1 fruit fly cellular context compared by ENCODE assay signal in genomic region chr2L:6488676-6489140, dm6.
A peak's percentile ranks its signal among the peaks of the same experiment; 100 is the strongest.
TF ChIP-seq lines count a peak whose summit lies in the region.

Gene KFase, minus strand, starts transcription at chr2L:6488756.
Gene epsilonCOP, plus strand, starts transcription at chr2L:6489090.

TF ChIP-seq in whole organism, embryonic, 481 proteins besides CTCF, POLR2A, EP300 and RAD21 (continued from another document and continues in another):
- TF ChIP-seq CG14710 (tag; optimal IDR thresholded peaks at IDR 0.05; lab: Kevin White, UChicago), result peak; percentile 89
- peak; percentile 75; the same call in 1 of the 2 replicates for TF ChIP-seq CG3847 (GFP tag; IDR thresholded peaks at IDR 0.05; lab: Robert Waterston, UW)
- no peak; the same call in 2 of the 3 replicates for TF ChIP-seq Doc3 (GFP tag; IDR thresholded peaks at IDR 0.05; lab: Robert Waterston, UW; ENCODE audit: partially characterized antibody)
- peak; percentile 57 for TF ChIP-seq Camta (GFP tag; optimal IDR thresholded peaks at IDR 0.05; lab: Kevin White, UChicago)
- peak; percentile 41 for TF ChIP-seq CG6765 (GFP tag; optimal IDR thresholded peaks at IDR 0.05; lab: Kevin White, UChicago)
- peak; percentile 50 for TF ChIP-seq Dad (GFP tag; optimal IDR thresholded peaks at IDR 0.05; lab: Kevin White, UChicago)
- TF ChIP-seq maf-S (GFP tag; optimal IDR thresholded peaks at IDR 0.05; lab: Kevin White, UChicago), result peak; percentile 52
- TF ChIP-seq Mad (GFP tag; optimal IDR thresholded peaks at IDR 0.05; lab: Kevin White, UChicago), result peak; percentile 37
- peak; percentile 74 for TF ChIP-seq Xbp1 (GFP tag; optimal IDR thresholded peaks at IDR 0.05; lab: Kevin White, UChicago)
- TF ChIP-seq Hr78 (GFP tag; optimal IDR thresholded peaks at IDR 0.05; lab: Kevin White, UChicago), result no peak
- TF ChIP-seq Dip2 (GFP tag; IDR thresholded peaks at IDR 0.05; lab: Robert Waterston, UW), result no peak
- no peak for TF ChIP-seq aop (GFP tag; IDR thresholded peaks at IDR 0.05; lab: Robert Waterston, UW)
- TF ChIP-seq YL-1 (GFP tag; optimal IDR thresholded peaks at IDR 0.05; lab: Kevin White, UChicago), result peak; percentile 71
- TF ChIP-seq Mes4 (GFP tag; optimal IDR thresholded peaks at IDR 0.05; lab: Kevin White, UChicago), result peak; percentile 52
- no peak for TF ChIP-seq CG2889 (GFP tag; IDR thresholded peaks at IDR 0.05; lab: Robert Waterston, UW)
- no peak for TF ChIP-seq da (GFP tag; optimal IDR thresholded peaks at IDR 0.05; lab: Kevin White, UChicago)
- 0 out of 2 replicates have a peak, but pooled peaks have one; percentile 21 for TF ChIP-seq ap (GFP tag; IDR thresholded peaks at IDR 0.05; lab: Robert Waterston, UW)
- peak; percentile 20 for TF ChIP-seq CG18764 (GFP tag; optimal IDR thresholded peaks at IDR 0.05; lab: Kevin White, UChicago)
- no peak for TF ChIP-seq Optix (GFP tag; IDR thresholded peaks at IDR 0.05; lab: Robert Waterston, UW)
- no peak for TF ChIP-seq C15 (GFP tag; IDR thresholded peaks at IDR 0.05; lab: Robert Waterston, UW)
- TF ChIP-seq Sox100B (GFP tag; optimal IDR thresholded peaks at IDR 0.05; lab: Kevin White, UChicago), result no peak
- TF ChIP-seq Ets65A (GFP tag; lab: Kevin White, UChicago), result peak; percentile 95
- TF ChIP-seq CG9609 (GFP tag; optimal IDR thresholded peaks at IDR 0.05; lab: Kevin White, UChicago), result no peak
- TF ChIP-seq Hmr (GFP tag; optimal IDR thresholded peaks at IDR 0.05; lab: Kevin White, UChicago), result peak; percentile 81
- peak; percentile 40; the same call in 1 of the 2 replicates for TF ChIP-seq CG42726 (GFP tag; IDR thresholded peaks at IDR 0.05; lab: Robert Waterston, UW; ENCODE audit: partially characterized antibody)
- no peak for TF ChIP-seq CG14014 (GFP tag; IDR thresholded peaks at IDR 0.05; lab: Robert Waterston, UW)
- TF ChIP-seq CG14441 (GFP tag; IDR thresholded peaks at IDR 0.05; lab: Robert Waterston, UW), result no peak
- peak; percentile 20 for TF ChIP-seq Atf3 (GFP tag; optimal IDR thresholded peaks at IDR 0.05; lab: Kevin White, UChicago)
- no peak for TF ChIP-seq otp (GFP tag; IDR thresholded peaks at IDR 0.05; lab: Robert Waterston, UW)
- TF ChIP-seq eyg (GFP tag; optimal IDR thresholded peaks at IDR 0.05; lab: Kevin White, UChicago), result peak; percentile 59
- TF ChIP-seq ERR (GFP tag; optimal IDR thresholded peaks at IDR 0.05; lab: Kevin White, UChicago), result peak; percentile 43
- TF ChIP-seq CG6791 (GFP tag; IDR thresholded peaks at IDR 0.05; lab: Robert Waterston, UW; ENCODE audit: partially characterized antibody), result peak; percentile 81
- TF ChIP-seq CG12219 (GFP tag; optimal IDR thresholded peaks at IDR 0.05; lab: Kevin White, UChicago), result no peak
- TF ChIP-seq CG10321 (GFP tag; IDR thresholded peaks at IDR 0.05; lab: Robert Waterston, UW), result no peak
- TF ChIP-seq phol (tag; optimal IDR thresholded peaks at IDR 0.05; lab: Kevin White, UChicago), result peak; percentile 73
- peak; percentile 75 for TF ChIP-seq unc-4 (GFP tag; IDR thresholded peaks at IDR 0.05; lab: Robert Waterston, UW; ENCODE audit: partially characterized antibody)
- TF ChIP-seq CG11560 (tag; IDR thresholded peaks at IDR 0.05; lab: Robert Waterston, UW), result no peak
- TF ChIP-seq pum (GFP tag; optimal IDR thresholded peaks at IDR 0.05; lab: Kevin White, UChicago), result no peak
- peak; percentile 90 for TF ChIP-seq Myb (GFP tag; optimal IDR thresholded peaks at IDR 0.05; lab: Kevin White, UChicago)
- no peak for TF ChIP-seq usp (GFP tag; optimal IDR thresholded peaks at IDR 0.05; lab: Kevin White, UChicago)
- TF ChIP-seq CG12155 (GFP tag; optimal IDR thresholded peaks at IDR 0.05; lab: Kevin White, UChicago), result peak; percentile 58
- TF ChIP-seq fd64A (GFP tag; optimal IDR thresholded peaks at IDR 0.05; lab: Kevin White, UChicago), result no peak
- peak; percentile 20 for TF ChIP-seq Ssrp (tag; optimal IDR thresholded peaks at IDR 0.05; lab: Kevin White, UChicago)
- TF ChIP-seq psq (GFP tag; optimal IDR thresholded peaks at IDR 0.05; lab: Kevin White, UChicago), result no peak
- no peak for TF ChIP-seq Ada2b (GFP tag; IDR thresholded peaks at IDR 0.05; lab: Robert Waterston, UW)
- no peak for TF ChIP-seq CG3726 (GFP tag; IDR thresholded peaks at IDR 0.05; lab: Robert Waterston, UW)
- peak in 1 of 2 experiments; percentile 19 for TF ChIP-seq insv (GFP tag; optimal IDR thresholded peaks at IDR 0.05; lab: Kevin White, UChicago)
- TF ChIP-seq CG14860 (GFP tag; IDR thresholded peaks at IDR 0.05; lab: Robert Waterston, UW; ENCODE audit: partially characterized antibody), result no peak; the same call in 1 of the 3 replicates
- TF ChIP-seq en (GFP tag; optimal IDR thresholded peaks at IDR 0.05; lab: Kevin White, UChicago), result no peak
- no peak for TF ChIP-seq cg (GFP tag; optimal IDR thresholded peaks at IDR 0.05; lab: Kevin White, UChicago)
- peak; percentile 59 for TF ChIP-seq CG13123 (GFP tag; optimal IDR thresholded peaks at IDR 0.05; lab: Kevin White, UChicago)
- peak; percentile 65 for TF ChIP-seq amos (GFP tag; IDR thresholded peaks at IDR 0.05; lab: Robert Waterston, UW; ENCODE audit: partially characterized antibody)
- no peak for TF ChIP-seq lov (optimal IDR thresholded peaks at IDR 0.05; lab: Kevin White, UChicago)
- TF ChIP-seq lov (GFP tag; IDR thresholded peaks at IDR 0.05; lab: Robert Waterston, UW), result no peak
- TF ChIP-seq gce (GFP tag; IDR thresholded peaks at IDR 0.05; lab: Robert Waterston, UW), result no peak
- TF ChIP-seq chif (GFP tag; optimal IDR thresholded peaks at IDR 0.05; lab: Kevin White, UChicago), result peak; percentile 34 to 36
- TF ChIP-seq inv (GFP tag; IDR thresholded peaks at IDR 0.05; lab: Robert Waterston, UW; ENCODE audit: partially characterized antibody), result peak; percentile 61
- no peak for TF ChIP-seq Hmx (GFP tag; optimal IDR thresholded peaks at IDR 0.05; lab: Kevin White, UChicago)
- no peak for TF ChIP-seq wek (GFP tag; optimal IDR thresholded peaks at IDR 0.05; lab: Kevin White, UChicago)
- TF ChIP-seq CG6813 (GFP tag; optimal IDR thresholded peaks at IDR 0.05; lab: Kevin White, UChicago), result no peak
- peak in 1 of 3 experiments; percentile 38 for TF ChIP-seq lola (GFP tag; optimal IDR thresholded peaks at IDR 0.05; lab: Kevin White, UChicago)
- peak; percentile 14 for TF ChIP-seq az2 (GFP tag; optimal IDR thresholded peaks at IDR 0.05; lab: Kevin White, UChicago)
- peak; percentile 77 for TF ChIP-seq CG30403 (GFP tag; optimal IDR thresholded peaks at IDR 0.05; lab: Kevin White, UChicago)
- peak; percentile 53 for TF ChIP-seq CG8388 (GFP tag; optimal IDR thresholded peaks at IDR 0.05; lab: Kevin White, UChicago)
- TF ChIP-seq sc (optimal IDR thresholded peaks at IDR 0.05; lab: Kevin White, UChicago), result no peak
- TF ChIP-seq sc (GFP tag; optimal IDR thresholded peaks at IDR 0.05; lab: Kevin White, UChicago), result peak; percentile 15
- TF ChIP-seq NK7.1 (GFP tag; optimal IDR thresholded peaks at IDR 0.05; lab: Kevin White, UChicago), result no peak
- peak; percentile 37 for TF ChIP-seq unpg (GFP tag; optimal IDR thresholded peaks at IDR 0.05; lab: Kevin White, UChicago)
- no peak for TF ChIP-seq kah (GFP tag; optimal IDR thresholded peaks at IDR 0.05; lab: Kevin White, UChicago)
- peak; percentile 80 for TF ChIP-seq CoRest (tag; optimal IDR thresholded peaks at IDR 0.05; lab: Kevin White, UChicago)
- peak; percentile 45 for TF ChIP-seq HmgZ (tag; optimal IDR thresholded peaks at IDR 0.05; lab: Kevin White, UChicago)
- 0 out of 3 replicates have a peak, but pooled peaks have one; percentile 26 for TF ChIP-seq CG14050 (GFP tag; IDR thresholded peaks at IDR 0.05; lab: Robert Waterston, UW)
- TF ChIP-seq Kr (GFP tag; optimal IDR thresholded peaks at IDR 0.05; lab: Kevin White, UChicago), result no peak
- TF ChIP-seq Aef1 (GFP tag; IDR thresholded peaks at IDR 0.05; lab: Robert Waterston, UW), result 0 out of 3 replicates have a peak, but pooled peaks have one; percentile 12
- no peak for TF ChIP-seq jumu (GFP tag; optimal IDR thresholded peaks at IDR 0.05; lab: Kevin White, UChicago)
- TF ChIP-seq BtbVII (GFP tag; optimal IDR thresholded peaks at IDR 0.05; lab: Kevin White, UChicago), result peak; percentile 36
- no peak for TF ChIP-seq ara (GFP tag; IDR thresholded peaks at IDR 0.05; lab: Robert Waterston, UW)
- TF ChIP-seq CG8281 (tag; optimal IDR thresholded peaks at IDR 0.05; lab: Kevin White, UChicago), result no peak
- TF ChIP-seq CG2129 (GFP tag; IDR thresholded peaks at IDR 0.05; lab: Robert Waterston, UW; ENCODE audit: partially characterized antibody), result no peak
- TF ChIP-seq Stat92E (GFP tag; optimal IDR thresholded peaks at IDR 0.05; lab: Kevin White, UChicago), result no peak
- no peak for TF ChIP-seq ftz-f1 (GFP tag; optimal IDR thresholded peaks at IDR 0.05; lab: Kevin White, UChicago)
- TF ChIP-seq Nf-YC (tag; optimal IDR thresholded peaks at IDR 0.05; lab: Kevin White, UChicago), result peak; percentile 66
- no peak for TF ChIP-seq cas (GFP tag; IDR thresholded peaks at IDR 0.05; lab: Robert Waterston, UW)
- no peak for TF ChIP-seq Awh (GFP tag; IDR thresholded peaks at IDR 0.05; lab: Robert Waterston, UW)
- TF ChIP-seq ab (GFP tag; optimal IDR thresholded peaks at IDR 0.05; lab: Kevin White, UChicago), result no peak
- TF ChIP-seq slbo (GFP tag; IDR thresholded peaks at IDR 0.05; lab: Robert Waterston, UW), result peak; percentile 65
- peak; percentile 56; the same call in 2 of the 3 replicates for TF ChIP-seq tgo (GFP tag; IDR thresholded peaks at IDR 0.05; lab: Robert Waterston, UW)
- TF ChIP-seq CG9797 (GFP tag; optimal IDR thresholded peaks at IDR 0.05; lab: Kevin White, UChicago), result peak; percentile 81
- TF ChIP-seq fd102C (GFP tag; optimal IDR thresholded peaks at IDR 0.05; lab: Kevin White, UChicago), result no peak
- TF ChIP-seq lbe (GFP tag; optimal IDR thresholded peaks at IDR 0.05; lab: Kevin White, UChicago), result peak; percentile 62
- TF ChIP-seq CG7556 (GFP tag; optimal IDR thresholded peaks at IDR 0.05; lab: Kevin White, UChicago), result peak; percentile 55
- TF ChIP-seq CG16813 (GFP tag; IDR thresholded peaks at IDR 0.05; lab: Robert Waterston, UW; ENCODE audit: partially characterized antibody), result peak; percentile 68
- TF ChIP-seq esg (GFP tag; conservative IDR thresholded peaks at IDR 0.05; lab: Robert Waterston, UW), result no peak
- peak; percentile 75 for TF ChIP-seq Sry-δ (GFP tag; optimal IDR thresholded peaks at IDR 0.05; lab: Kevin White, UChicago)
- TF ChIP-seq grn (GFP tag; optimal IDR thresholded peaks at IDR 0.05; lab: Kevin White, UChicago), result peak; percentile 75
- TF ChIP-seq CG7963 (GFP tag; IDR thresholded peaks at IDR 0.05; lab: Robert Waterston, UW; ENCODE audit: partially characterized antibody), result peak; percentile 71; the same call in 2 of the 3 replicates
- peak; percentile 100 for TF ChIP-seq stwl (tag; optimal IDR thresholded peaks at IDR 0.05; lab: Kevin White, UChicago)
- peak; percentile 64 for TF ChIP-seq CG31441 (GFP tag; IDR thresholded peaks at IDR 0.05; lab: Robert Waterston, UW)
- TF ChIP-seq pho (GFP tag; optimal IDR thresholded peaks at IDR 0.05; lab: Kevin White, UChicago), result peak; percentile 54
- peak; percentile 89 for TF ChIP-seq CG12659 (GFP tag; optimal IDR thresholded peaks at IDR 0.05; lab: Kevin White, UChicago)
- peak; percentile 89 for TF ChIP-seq CG7928 (GFP tag; optimal IDR thresholded peaks at IDR 0.05; lab: Kevin White, UChicago)
- TF ChIP-seq Oli (tag; optimal IDR thresholded peaks at IDR 0.05; lab: Kevin White, UChicago), result no peak
- no peak for TF ChIP-seq z (GFP tag; IDR thresholded peaks at IDR 0.05; lab: Robert Waterston, UW)
- TF ChIP-seq hb (GFP tag; IDR thresholded peaks at IDR 0.05; lab: Robert Waterston, UW; ENCODE audit: partially characterized antibody), result peak; percentile 66; the same call in 2 of the 3 replicates
- no peak for TF ChIP-seq Jarid2 (GFP tag; optimal IDR thresholded peaks at IDR 0.05; lab: Kevin White, UChicago)
- TF ChIP-seq CG9215 (GFP tag; IDR thresholded peaks at IDR 0.05; lab: Robert Waterston, UW), result peak; percentile 73
- TF ChIP-seq run (tag; optimal IDR thresholded peaks at IDR 0.05; lab: Kevin White, UChicago), result no peak
- no peak for TF ChIP-seq CG31365 (tag; optimal IDR thresholded peaks at IDR 0.05; lab: Kevin White, UChicago)
- no peak for TF ChIP-seq dan (GFP tag; IDR thresholded peaks at IDR 0.05; lab: Robert Waterston, UW)
- peak; percentile 73 for TF ChIP-seq CG13624 (GFP tag; optimal IDR thresholded peaks at IDR 0.05; lab: Kevin White, UChicago)
- TF ChIP-seq CG6175 (GFP tag; IDR thresholded peaks at IDR 0.05; lab: Robert Waterston, UW), result no peak
- TF ChIP-seq nom (GFP tag; optimal IDR thresholded peaks at IDR 0.05; lab: Kevin White, UChicago), result no peak
- TF ChIP-seq Doc2 (GFP tag; IDR thresholded peaks at IDR 0.05; lab: Robert Waterston, UW), result no peak
- peak; percentile 62 for TF ChIP-seq pzg (GFP tag; optimal IDR thresholded peaks at IDR 0.05; lab: Kevin White, UChicago)
- peak; percentile 66 for TF ChIP-seq nmo (GFP tag; optimal IDR thresholded peaks at IDR 0.05; lab: Kevin White, UChicago)
- no peak for TF ChIP-seq MESR4 (GFP tag; optimal IDR thresholded peaks at IDR 0.05; lab: Kevin White, UChicago)
- TF ChIP-seq Atf-2 (GFP tag; optimal IDR thresholded peaks at IDR 0.05; lab: Kevin White, UChicago), result peak; percentile 23
- peak; percentile 3 for TF ChIP-seq oc (tag; optimal IDR thresholded peaks at IDR 0.05; lab: Kevin White, UChicago)
- peak; percentile 50 for TF ChIP-seq CG12744 (GFP tag; optimal IDR thresholded peaks at IDR 0.05; lab: Kevin White, UChicago)
- TF ChIP-seq chm (GFP tag; IDR thresholded peaks at IDR 0.05; lab: Robert Waterston, UW), result no peak
- TF ChIP-seq CG5245 (GFP tag; optimal IDR thresholded peaks at IDR 0.05; lab: Kevin White, UChicago), result peak; percentile 38
- peak; percentile 49 for TF ChIP-seq gcm (GFP tag; optimal IDR thresholded peaks at IDR 0.05; lab: Kevin White, UChicago)
- TF ChIP-seq GATAe (GFP tag; conservative IDR thresholded peaks at IDR 0.05; lab: Robert Waterston, UW), result no peak
- no peak for TF ChIP-seq salm (tag; optimal IDR thresholded peaks at IDR 0.05; lab: Kevin White, UChicago)
- TF ChIP-seq CG10209 (GFP tag; optimal IDR thresholded peaks at IDR 0.05; lab: Kevin White, UChicago), result peak; percentile 41
- TF ChIP-seq chn (GFP tag; optimal IDR thresholded peaks at IDR 0.05; lab: Kevin White, UChicago), result peak; percentile 70
- peak; percentile 93 for TF ChIP-seq CG2116 (GFP tag; optimal IDR thresholded peaks at IDR 0.05; lab: Kevin White, UChicago)
- TF ChIP-seq Hey (tag; optimal IDR thresholded peaks at IDR 0.05; lab: Kevin White, UChicago), result no peak
- TF ChIP-seq corto (GFP tag; optimal IDR thresholded peaks at IDR 0.05; lab: Kevin White, UChicago), result no peak
- TF ChIP-seq CG12104 (GFP tag; optimal IDR thresholded peaks at IDR 0.05; lab: Kevin White, UChicago), result peak; percentile 63
- no peak for TF ChIP-seq h (optimal IDR thresholded peaks at IDR 0.05; lab: Kevin White, UChicago)
- TF ChIP-seq toy (GFP tag; IDR thresholded peaks at IDR 0.05; lab: Robert Waterston, UW), result no peak
